Worm (Caenorhabditis elegans) whole organism, L2 larva: ENCODE measurements around the gene srj-18.

Experiments used
- aly-2 ChIP-seq: fragments of 150-350 bp; optimal IDR thresholded peaks from 2 replicates; lab custom pipeline; 2014; ENCODE audit warnings: missing biosample characterization, missing genetic modification characterization
- elt-1 ChIP-seq: fragments of 150-350 bp; optimal IDR thresholded peaks from 2 replicates; lab custom pipeline; 2014; ENCODE audit warnings: missing biosample characterization, missing genetic modification characterization
- lin-13 ChIP-seq: fragments of 150-350 bp; optimal IDR thresholded peaks from 2 replicates; lab custom pipeline; 2014; ENCODE audit warnings: missing biosample characterization, missing genetic modification reagents, missing genetic modification characterization
- lsy-2 ChIP-seq, 2 experiments: fragments of 150-350 bp in 1 of 2; sonication (generic microtip) in 1 of 2; optimal IDR thresholded peaks; 2 replicates each; lab custom pipeline; 2014 to 2017; ENCODE audit warnings: missing biosample characterization in 2 of 2, missing genetic modification characterization in 2 of 2
- nhr-10 ChIP-seq: sonication (generic microtip); optimal IDR thresholded peaks from 2 replicates; lab custom pipeline; 2017; ENCODE audit warnings: missing biosample characterization, missing genetic modification characterization
- nhr-12 ChIP-seq: fragments of 150-350 bp; optimal IDR thresholded peaks from 2 replicates; lab custom pipeline; 2014; ENCODE audit warnings: missing biosample characterization, missing genetic modification characterization
- nhr-6 ChIP-seq: fragments of 150-350 bp; optimal IDR thresholded peaks from 2 replicates; lab custom pipeline; 2014; ENCODE audit warnings: missing biosample characterization, missing genetic modification characterization
- nhr-77 ChIP-seq: fragments of 150-350 bp; optimal IDR thresholded peaks from 2 replicates; lab custom pipeline; 2014; ENCODE audit warnings: missing biosample characterization, missing genetic modification characterization
- skn-1 ChIP-seq: sonication (generic microtip); optimal IDR thresholded peaks from 2 replicates; lab custom pipeline; 2017; ENCODE audit warnings: missing biosample characterization, missing genetic modification characterization

DNA sequence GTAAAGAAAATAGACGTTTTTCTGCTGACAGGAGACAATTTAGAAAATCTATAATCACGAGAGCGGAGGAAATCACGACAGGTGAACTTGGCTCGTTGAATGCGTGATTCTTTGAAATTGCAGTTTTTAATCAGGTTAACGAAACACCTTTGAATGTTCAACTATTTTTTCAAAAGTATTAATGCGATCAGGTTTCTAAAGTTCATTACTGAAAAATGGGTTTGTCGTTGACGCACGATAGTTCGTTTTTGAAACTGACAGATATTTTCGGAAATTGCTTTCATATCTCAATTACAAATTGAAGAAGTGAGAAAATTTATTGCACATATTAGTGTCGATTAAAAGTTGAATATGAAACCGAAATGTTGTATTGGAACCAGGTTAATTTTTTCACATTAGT lies 41.8 kb downstream of the srj-18 start, which contains the start of gene F54E2.5:
- TF ChIP-seq lin-13 (GFP tag; lab: Kevin White, UChicago) (no peak), lsy-2 (tag; optimal IDR thresholded peaks at IDR 0.05; lab: Kevin White, UChicago) (no peak), nhr-6 (tag; lab: Kevin White, UChicago) (no peak), elt-1 (no peak), nhr-10 (tag; lab: Kevin White, UChicago) (no peak), nhr-77 (tag; lab: Kevin White, UChicago) (no peak), skn-1 (tag; lab: Kevin White, UChicago) (no peak), aly-2 (tag; lab: Kevin White, UChicago) (no peak), nhr-12 (tag; lab: Kevin White, UChicago) (no peak)
